Fruit fly (Drosophila melanogaster): ENCODE data around the gene GstD1.

Gene GstD1

dm6 chr3R:12369135-12369792 lies at the start of gene GstD1 (continued):
- TF ChIP-seq D (optimal IDR thresholded peaks at IDR 0.05) (no peak), D (GFP tag; optimal IDR thresholded peaks at IDR 0.05) (no peak), aop (GFP tag; IDR thresholded peaks at IDR 0.05) (no peak), CG8290 (GFP tag; optimal IDR thresholded peaks at IDR 0.05) (no peak), CG8290 (tag; optimal IDR thresholded peaks at IDR 0.05) (peak in 1 of 2 experiments; percentile 34), pb (GFP tag; optimal IDR thresholded peaks at IDR 0.05) (peak; percentile 35), Adf1 (GFP tag; IDR thresholded peaks at IDR 0.05) (peak; percentile 67; the same call in 1 of the 2 replicates), grn (GFP tag; optimal IDR thresholded peaks at IDR 0.05) (no peak), CG18476 (GFP tag; optimal IDR thresholded peaks at IDR 0.05) (peak; percentile 7), Dbx (GFP tag; IDR thresholded peaks at IDR 0.05) (peak; percentile 69; the same call in 2 of the 3 replicates), prd (optimal IDR thresholded peaks at IDR 0.05) (no peak), prd (GFP tag; IDR thresholded peaks at IDR 0.05) (peak; percentile 35; the same call in 1 of the 3 replicates), crol (GFP tag; IDR thresholded peaks at IDR 0.05) (peak; percentile 100), ttk (GFP tag; IDR thresholded peaks at IDR 0.05) (0 out of 2 replicates have a peak, but pooled peaks have one; percentile 23), her (GFP tag; optimal IDR thresholded peaks at IDR 0.05) (peak; percentile 39), gsb (GFP tag; IDR thresholded peaks at IDR 0.05) (no peak), HLH3B (GFP tag; IDR thresholded peaks at IDR 0.05) (no peak), CG9817 (tag; optimal IDR thresholded peaks at IDR 0.05) (peak; percentile 30), fu2 (GFP tag; optimal IDR thresholded peaks at IDR 0.05) (peak; percentile 26), usp (GFP tag; optimal IDR thresholded peaks at IDR 0.05) (no peak), gce (GFP tag; IDR thresholded peaks at IDR 0.05) (no peak), CG12391 (tag; optimal IDR thresholded peaks at IDR 0.05) (peak; percentile 28), onecut (GFP tag; IDR thresholded peaks at IDR 0.05) (peak; percentile 7; the same call in 1 of the 2 replicates), D19A (tag; optimal IDR thresholded peaks at IDR 0.05) (peak; percentile 98), Drgx (GFP tag; IDR thresholded peaks at IDR 0.05) (peak; percentile 78), danr (GFP tag; IDR thresholded peaks at IDR 0.05) (no peak), CG17912 (GFP tag; optimal IDR thresholded peaks at IDR 0.05) (no peak), Hr51 (GFP tag; optimal IDR thresholded peaks at IDR 0.05) (peak in 1 of 2 experiments; percentile 41), BtbVII (GFP tag; optimal IDR thresholded peaks at IDR 0.05) (peak; percentile 49), pnt (GFP tag; optimal IDR thresholded peaks at IDR 0.05) (no peak), yki (optimal IDR thresholded peaks at IDR 0.05) (no peak), CG6854 (GFP tag; optimal IDR thresholded peaks at IDR 0.05) (no peak), CG5953 (GFP tag; IDR thresholded peaks at IDR 0.05) (no peak), chif (GFP tag; optimal IDR thresholded peaks at IDR 0.05) (peak; percentile 11 to 62), nerfin-1 (tag; optimal IDR thresholded peaks at IDR 0.05) (no peak), Six4 (GFP tag; optimal IDR thresholded peaks at IDR 0.05) (peak; percentile 33), wor (GFP tag; IDR thresholded peaks at IDR 0.05) (no peak), CG2129 (GFP tag; IDR thresholded peaks at IDR 0.05; ENCODE audit: partially characterized antibody) (no peak), amos (GFP tag; IDR thresholded peaks at IDR 0.05; ENCODE audit: partially characterized antibody) (peak; percentile 36; the same call in 1 of the 2 replicates), pum (GFP tag; optimal IDR thresholded peaks at IDR 0.05) (peak; percentile 6), nerfin-2 (GFP tag; IDR thresholded peaks at IDR 0.05; ENCODE audit: partially characterized antibody) (no peak), bigmax (GFP tag; optimal IDR thresholded peaks at IDR 0.05) (no peak), lilli (GFP tag; optimal IDR thresholded peaks at IDR 0.05) (peak; percentile 31), B-H2 (GFP tag; optimal IDR thresholded peaks at IDR 0.05) (peak; percentile 79), CG16815 (GFP tag; optimal IDR thresholded peaks at IDR 0.05) (no peak), HmgZ (tag; optimal IDR thresholded peaks at IDR 0.05) (peak; percentile 56), hkb (optimal IDR thresholded peaks at IDR 0.05) (no peak), hkb (GFP tag; IDR thresholded peaks at IDR 0.05) (no peak), pros (GFP tag; optimal IDR thresholded peaks at IDR 0.05) (no peak), ftz-f1 (GFP tag; optimal IDR thresholded peaks at IDR 0.05) (peak; percentile 88), CG7928 (GFP tag; optimal IDR thresholded peaks at IDR 0.05) (peak; percentile 52), HHEX (GFP tag; optimal IDR thresholded peaks at IDR 0.05) (peak; percentile 47)
